Worm (Caenorhabditis elegans) whole organism, L1 larva: ENCODE measurements around the gene K09F5.4.

Experiments used
- C04F5.9 ChIP-seq: sonication (generic microtip); optimal IDR thresholded peaks from 2 replicates; lab custom pipeline; 2016; ENCODE audit warnings: missing genetic modification characterization, missing compliant biosample characterization
- F16B12.6 ChIP-seq: fragments of 150-350 bp; optimal IDR thresholded peaks from 2 replicates; lab custom pipeline; 2014; ENCODE audit warnings: missing biosample characterization, missing genetic modification characterization
- aly-2 ChIP-seq: fragments of 150-350 bp; optimal IDR thresholded peaks from 2 replicates; lab custom pipeline; 2014; ENCODE audit warnings: missing biosample characterization, missing genetic modification characterization
- ceh-63 ChIP-seq: fragments of 200-800 bp; sonication (Bioruptor generic); optimal IDR thresholded peaks from 2 replicates; lab custom pipeline; 2018; ENCODE audit warnings: mild to moderate bottlenecking, missing genetic modification characterization, missing compliant biosample characterization
- ceh-90 ChIP-seq: sonication (generic microtip); optimal IDR thresholded peaks from 2 replicates; lab custom pipeline; 2016; ENCODE audit warnings: missing genetic modification characterization, missing compliant biosample characterization
- ces-1 ChIP-seq: fragments of 150-350 bp; optimal IDR thresholded peaks from 2 replicates; lab custom pipeline; 2014; ENCODE audit warnings: missing biosample characterization, missing genetic modification reagents, missing genetic modification characterization
- dsc-1 ChIP-seq: sonication (generic microtip); optimal IDR thresholded peaks from 2 replicates; lab custom pipeline; 2016; ENCODE audit warnings: mild to moderate bottlenecking, missing genetic modification characterization, missing compliant biosample characterization
- egl-13 ChIP-seq: sonication (generic microtip); optimal IDR thresholded peaks from 2 replicates; lab custom pipeline; 2016; ENCODE audit warnings: missing genotype, missing genetic modification reagents, missing genetic modification characterization, missing compliant biosample characterization
- egl-27 ChIP-seq, 2 experiments: fragments of 150-350 bp in 1 of 2; sonication (generic microtip); optimal IDR thresholded peaks; 3 replicates each; lab custom pipeline; 2017 to 2018; ENCODE audit warnings: missing biosample characterization in 2 of 2, missing genetic modification characterization in 2 of 2, missing genetic modification reagents in 2 of 2
- elt-2 ChIP-seq: sonication (generic microtip); optimal IDR thresholded peaks from 2 replicates; lab custom pipeline; 2016; ENCODE audit warnings: missing genetic modification characterization, mild to moderate bottlenecking, inconsistent platforms, missing compliant biosample characterization, missing genetic modification reagents
- elt-3 ChIP-seq, 6 experiments: fragments of 150-350 bp in 1 of 6; sonication (generic microtip); optimal IDR thresholded peaks; 2 replicates each; lab custom pipeline; 2017 to 2018; ENCODE audit warnings: missing biosample characterization in 6 of 6, missing genetic modification characterization in 6 of 6, inconsistent platforms in 1 of 6
- fkh-10 ChIP-seq: sonication (generic microtip); optimal IDR thresholded peaks from 2 replicates; lab custom pipeline; 2017; ENCODE audit warnings: missing biosample characterization, missing genetic modification reagents, missing genetic modification characterization
- fkh-4 ChIP-seq: sonication (generic microtip); optimal IDR thresholded peaks from 2 replicates; lab custom pipeline; 2016; ENCODE audit warnings: missing compliant biosample characterization, missing genetic modification characterization, borderline replicate concordance
- fos-1 ChIP-seq: fragments of 150-350 bp; optimal IDR thresholded peaks from 2 replicates; lab custom pipeline; 2014; ENCODE audit warnings: missing biosample characterization, missing genetic modification characterization
- irx-1 ChIP-seq: sonication (generic microtip); optimal IDR thresholded peaks from 2 replicates; lab custom pipeline; 2016; ENCODE audit warnings: missing genetic modification characterization, missing compliant biosample characterization
- jun-1 ChIP-seq: fragments of 150-350 bp; optimal IDR thresholded peaks from 2 replicates; lab custom pipeline; 2014; ENCODE audit warnings: missing biosample characterization, missing genetic modification reagents, missing genetic modification characterization
- lin-13 ChIP-seq: fragments of 150-350 bp; optimal IDR thresholded peaks from 2 replicates; lab custom pipeline; 2014; ENCODE audit warnings: missing biosample characterization, missing genetic modification reagents, missing genetic modification characterization
- lin-14 ChIP-seq: fragments of 200-800 bp; sonication (Bioruptor generic); optimal IDR thresholded peaks from 2 replicates; lab custom pipeline; 2018; ENCODE audit warnings: mild to moderate bottlenecking, missing genetic modification characterization, moderate library complexity, missing compliant biosample characterization
- lsy-2 ChIP-seq, 2 experiments: fragments of 150-350 bp; optimal IDR thresholded peaks; 2 replicates each; lab custom pipeline; 2014; ENCODE audit warnings: missing biosample characterization in 2 of 2, missing genetic modification characterization in 2 of 2
- mdl-1 ChIP-seq, 2 experiments: fragments of 150-350 bp; optimal IDR thresholded peaks; 2 replicates each; lab custom pipeline; 2014 to 2017; ENCODE audit warnings: missing biosample characterization in 2 of 2, missing genetic modification characterization in 2 of 2, inconsistent platforms in 1 of 2
- mef-2 ChIP-seq: fragments of 150-350 bp; optimal IDR thresholded peaks from 2 replicates; lab custom pipeline; 2014; ENCODE audit warnings: missing biosample characterization, missing genetic modification characterization
- nhr-11 ChIP-seq: fragments of 150-350 bp; optimal IDR thresholded peaks from 2 replicates; lab custom pipeline; 2014; ENCODE audit warnings: missing biosample characterization, missing genetic modification characterization
- nhr-19 ChIP-seq: fragments of 200-800 bp; sonication (Bioruptor generic); conservative IDR thresholded peaks from 2 replicates; pipeline ENCODE4 v1.3.6; 2022; ENCODE audit warnings: missing genetic modification characterization, missing compliant biosample characterization
- nhr-20 ChIP-seq: sonication (generic microtip); optimal IDR thresholded peaks from 2 replicates; lab custom pipeline; 2016; ENCODE audit warnings: mild to moderate bottlenecking, missing genetic modification characterization, missing compliant biosample characterization
- nhr-237 ChIP-seq: fragments of 150-350 bp; optimal IDR thresholded peaks from 2 replicates; lab custom pipeline; 2014; ENCODE audit warnings: missing biosample characterization, missing genetic modification characterization
- nhr-28 ChIP-seq: fragments of 150-350 bp; optimal IDR thresholded peaks from 2 replicates; lab custom pipeline; 2014; ENCODE audit warnings: missing biosample characterization, missing genetic modification characterization
- nhr-71 ChIP-seq: sonication (generic microtip); optimal IDR thresholded peaks from 2 replicates; lab custom pipeline; 2016; ENCODE audit warnings: mild to moderate bottlenecking, missing genetic modification characterization, moderate library complexity, missing compliant biosample characterization
- nhr-76 ChIP-seq: sonication (generic microtip); optimal IDR thresholded peaks from 2 replicates; lab custom pipeline; 2017; ENCODE audit warnings: missing biosample characterization, missing genetic modification characterization
- nhr-77 ChIP-seq: fragments of 150-350 bp; optimal IDR thresholded peaks from 2 replicates; lab custom pipeline; 2014; ENCODE audit warnings: missing biosample characterization, missing genetic modification characterization
- nhr-84 ChIP-seq: sonication (generic microtip); optimal IDR thresholded peaks from 2 replicates; lab custom pipeline; 2017; ENCODE audit warnings: missing biosample characterization, missing genetic modification characterization
- pax-3 ChIP-seq: fragments of 200-800 bp; sonication (Bioruptor generic); optimal IDR thresholded peaks from 2 replicates; lab custom pipeline; 2018; ENCODE audit warnings: mild to moderate bottlenecking, missing genetic modification characterization, moderate library complexity, missing compliant biosample characterization
- rnt-1 ChIP-seq: sonication (generic microtip); optimal IDR thresholded peaks from 2 replicates; lab custom pipeline; 2016; ENCODE audit warnings: mild to moderate bottlenecking, missing genetic modification characterization, moderate library complexity, missing compliant biosample characterization
- snpc-4 ChIP-seq: fragments of 150-350 bp; optimal IDR thresholded peaks from 2 replicates; lab custom pipeline; 2014; ENCODE audit warnings: missing biosample characterization, missing genetic modification characterization
- snu-23 ChIP-seq: sonication (generic microtip); optimal IDR thresholded peaks from 2 replicates; lab custom pipeline; 2016; ENCODE audit warnings: missing genetic modification characterization, missing compliant biosample characterization
- sox-4 ChIP-seq: sonication (generic microtip); optimal IDR thresholded peaks from 2 replicates; lab custom pipeline; 2016; ENCODE audit warnings: missing genetic modification characterization, missing compliant biosample characterization
- sptf-1 ChIP-seq: fragments of 150-350 bp; optimal IDR thresholded peaks from 2 replicates; lab custom pipeline; 2014; ENCODE audit warnings: missing biosample characterization, missing genetic modification characterization
- swsn-7 ChIP-seq: sonication (generic microtip); optimal IDR thresholded peaks from 2 replicates; lab custom pipeline; 2016; ENCODE audit warnings: missing genetic modification characterization, missing compliant biosample characterization
- tbx-2 ChIP-seq: sonication (generic microtip); optimal IDR thresholded peaks from 2 replicates; lab custom pipeline; 2016; ENCODE audit warnings: missing genetic modification characterization, missing compliant biosample characterization
- tlp-1 ChIP-seq: fragments of 150-350 bp; optimal IDR thresholded peaks from 2 replicates; lab custom pipeline; 2014; ENCODE audit warnings: missing biosample characterization, missing genetic modification characterization
- unc-130 ChIP-seq: fragments of 150-350 bp; optimal IDR thresholded peaks from 2 replicates; lab custom pipeline; 2017; ENCODE audit warnings: missing biosample characterization, missing genetic modification characterization, inconsistent platforms
- vab-15 ChIP-seq: sonication (generic microtip); optimal IDR thresholded peaks from 2 replicates; lab custom pipeline; 2017; ENCODE audit warnings: missing genotype, mild to moderate bottlenecking, missing genetic modification characterization, missing compliant biosample characterization
- ztf-11 ChIP-seq, 2 experiments: sonication (generic microtip); optimal IDR thresholded peaks; 2 replicates each; lab custom pipeline; 2016 to 2017; ENCODE audit warnings: missing genetic modification characterization in 2 of 2, missing biosample characterization in 1 of 2, missing compliant biosample characterization in 1 of 2

Gene K09F5.4

DNA sequence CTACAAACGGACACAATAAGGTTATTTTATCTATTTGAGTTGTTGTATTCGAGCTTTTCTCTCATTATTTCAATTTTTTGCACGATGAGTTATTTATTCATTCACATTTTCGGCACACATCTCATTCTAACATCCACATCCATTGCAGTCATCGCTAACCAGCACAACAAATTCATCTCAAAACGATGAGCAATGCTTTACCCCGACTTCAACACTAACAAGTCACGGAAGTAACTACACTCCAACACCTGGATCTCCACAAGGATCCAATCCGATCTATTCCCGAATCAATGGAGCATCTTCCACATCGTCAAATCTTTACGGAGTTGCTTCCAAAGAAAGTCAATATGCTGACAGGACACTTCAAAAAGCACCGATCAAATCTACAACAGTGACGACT is 13.6 kb upstream of the K09F5.4 start:
- no peak for TF ChIP-seq lsy-2 (tag; optimal IDR thresholded peaks at IDR 0.05; lab: Kevin White, UChicago)
- no peak for TF ChIP-seq fos-1 (tag; lab: Kevin White, UChicago)
- TF ChIP-seq egl-27 (tag; optimal IDR thresholded peaks at IDR 0.05; lab: Kevin White, UChicago): no peak
- no peak for TF ChIP-seq snpc-4
- TF ChIP-seq nhr-84 (tag; lab: Kevin White, UChicago): no peak
- no peak for TF ChIP-seq egl-13 (tag; lab: Kevin White, UChicago)
- no peak for TF ChIP-seq nhr-76 (tag; lab: Kevin White, UChicago)
- TF ChIP-seq ces-1: no peak
- TF ChIP-seq fkh-4 (tag; lab: Kevin White, UChicago): no peak
- TF ChIP-seq lin-13 (GFP tag; lab: Kevin White, UChicago): no peak
- no peak for TF ChIP-seq C04F5.9
- no peak for TF ChIP-seq fkh-10 (GFP tag; lab: Kevin White, UChicago)
- TF ChIP-seq rnt-1 (tag; lab: Kevin White, UChicago): no peak
- TF ChIP-seq, all 84 proteins: peak for 0

- TF ChIP-seq dsc-1: peak; percentile 77
- no peak for TF ChIP-seq nhr-11
Measured at ce11 chrX:7720565-7720964, 10.0 kb upstream of the K09F5.4 start.

- TF ChIP-seq ceh-63: no peak
Measured at ce11 chrX:7718972-7719371, 8.4 kb upstream of the K09F5.4 start, which contains the start of gene K09F5.6. K09F5.6 (plus strand) TSS chrX:7719272.

DNA sequence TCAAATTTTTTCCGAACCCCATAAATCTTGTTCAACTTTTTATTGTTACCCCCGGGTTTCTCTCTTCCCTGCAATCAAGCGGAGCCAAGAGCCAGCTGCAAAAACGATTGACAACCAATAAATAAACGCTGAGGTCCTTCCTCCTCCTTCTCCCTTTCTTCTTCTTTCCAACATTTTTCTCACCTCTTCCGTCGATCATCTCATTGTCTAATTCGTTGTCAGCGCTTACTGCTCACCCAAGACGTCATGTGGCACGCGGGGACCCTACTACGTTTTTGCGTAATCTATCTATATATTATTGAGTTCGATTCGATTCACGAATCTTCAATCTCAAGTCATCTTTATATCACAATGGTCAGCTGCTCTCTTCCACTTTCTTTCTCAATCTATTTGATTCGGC is 4.9 kb upstream of the K09F5.4 start:
- TF ChIP-seq sptf-1: no peak
- no peak for TF ChIP-seq pax-3 (tag; lab: Kevin White, UChicago)
- TF ChIP-seq mef-2 (tag; lab: Kevin White, UChicago): no peak
- TF ChIP-seq tbx-2 (tag; lab: Kevin White, UChicago): peak; percentile 19
- no peak for TF ChIP-seq nhr-84 (tag; lab: Kevin White, UChicago)
- TF ChIP-seq fos-1 (tag; lab: Kevin White, UChicago): no peak
- TF ChIP-seq F16B12.6 (tag; lab: Kevin White, UChicago): no peak
- peak; percentile 32 for TF ChIP-seq snu-23
- TF ChIP-seq elt-3 (tag; optimal IDR thresholded peaks at IDR 0.05; lab: Kevin White, UChicago): no peak
- no peak for TF ChIP-seq aly-2 (tag; lab: Kevin White, UChicago)
- no peak for TF ChIP-seq egl-27 (tag; optimal IDR thresholded peaks at IDR 0.05; lab: Kevin White, UChicago)
- no peak for TF ChIP-seq jun-1 (tag; lab: Kevin White, UChicago)
- TF ChIP-seq ztf-11 (tag; optimal IDR thresholded peaks at IDR 0.05; lab: Kevin White, UChicago): no peak
- TF ChIP-seq ceh-90 (tag; lab: Kevin White, UChicago): no peak
- peak; percentile 17 for TF ChIP-seq dsc-1
- TF ChIP-seq mdl-1 (tag; optimal IDR thresholded peaks at IDR 0.05; lab: Kevin White, UChicago): peak in 1 of 2 experiments; percentile 25
- TF ChIP-seq vab-15: no peak
- peak; percentile 52 for TF ChIP-seq nhr-19 (GFP tag; lab: Robert Waterston, UW)
- no peak for TF ChIP-seq irx-1 (tag; lab: Kevin White, UChicago)
- no peak for TF ChIP-seq nhr-28
- TF ChIP-seq rnt-1 (tag; lab: Kevin White, UChicago): peak; percentile 68
- no peak for TF ChIP-seq nhr-11
- peak; percentile 78 for TF ChIP-seq lin-14
- TF ChIP-seq lsy-2 (tag; optimal IDR thresholded peaks at IDR 0.05; lab: Kevin White, UChicago): peak in 1 of 2 experiments; percentile 41
- no peak for TF ChIP-seq swsn-7 (tag; lab: Kevin White, UChicago)
- TF ChIP-seq nhr-237: no peak
- TF ChIP-seq nhr-77: no peak
- no peak for TF ChIP-seq sox-4 (tag; lab: Kevin White, UChicago)
- TF ChIP-seq fkh-4 (tag; lab: Kevin White, UChicago): no peak
- TF ChIP-seq unc-130: peak; percentile 56
- no peak for TF ChIP-seq elt-2 (tag; lab: Kevin White, UChicago)
- no peak for TF ChIP-seq snpc-4
- no peak for TF ChIP-seq tlp-1 (tag; lab: Kevin White, UChicago)
- peak; percentile 38 for TF ChIP-seq nhr-20
- TF ChIP-seq nhr-71 (tag; lab: Kevin White, UChicago): peak; percentile 78
